Fruit fly (Drosophila melanogaster): ENCODE data around the gene CG9743.

CG9743 gene

dm6 chr3R:30224577-30224976 lies 21.8 kb upstream of the CG9743 start (continued):
- TF ChIP-seq CG16813 (GFP tag; IDR thresholded peaks at IDR 0.05; ENCODE audit: partially characterized antibody) (no peak), lab (GFP tag; optimal IDR thresholded peaks at IDR 0.05) (peak; percentile 12), CG2678 (tag; optimal IDR thresholded peaks at IDR 0.05) (peak; percentile 39), gem (tag; optimal IDR thresholded peaks at IDR 0.05) (peak; percentile 28), CG13775 (GFP tag; optimal IDR thresholded peaks at IDR 0.05) (no peak), trem (tag; optimal IDR thresholded peaks at IDR 0.05) (no peak), ERR (GFP tag; optimal IDR thresholded peaks at IDR 0.05) (no peak), TFAM (GFP tag; optimal IDR thresholded peaks at IDR 0.05) (no peak), CG13296 (GFP tag; optimal IDR thresholded peaks at IDR 0.05) (no peak), CG11504 (tag; optimal IDR thresholded peaks at IDR 0.05) (peak; percentile 35), CG7556 (GFP tag; optimal IDR thresholded peaks at IDR 0.05) (peak; percentile 36), CG12659 (GFP tag; optimal IDR thresholded peaks at IDR 0.05) (no peak), pan (optimal IDR thresholded peaks at IDR 0.05) (no peak), pan (GFP tag; optimal IDR thresholded peaks at IDR 0.05 in 1 of 2, IDR thresholded peaks at IDR 0.05 in 1 of 2) (no peak), Rx (GFP tag; IDR thresholded peaks at IDR 0.05) (no peak), CG13424 (tag; optimal IDR thresholded peaks at IDR 0.05) (peak; percentile 5), sens-2 (GFP tag; IDR thresholded peaks at IDR 0.05) (no peak), dmrt99B (tag; optimal IDR thresholded peaks at IDR 0.05) (peak; percentile 17), mld (GFP tag; IDR thresholded peaks at IDR 0.05; ENCODE audit: partially characterized antibody) (no peak), CG3847 (GFP tag; IDR thresholded peaks at IDR 0.05) (no peak), CG17912 (GFP tag; optimal IDR thresholded peaks at IDR 0.05) (no peak), CG13624 (GFP tag; optimal IDR thresholded peaks at IDR 0.05) (no peak), gsb-n (tag; optimal IDR thresholded peaks at IDR 0.05) (peak; percentile 23), Atf-2 (GFP tag; optimal IDR thresholded peaks at IDR 0.05) (no peak), zf30C (GFP tag; optimal IDR thresholded peaks at IDR 0.05) (no peak), CG8924 (tag; optimal IDR thresholded peaks at IDR 0.05) (peak; percentile 1), CG6854 (GFP tag; optimal IDR thresholded peaks at IDR 0.05) (no peak), abd-A (tag; optimal IDR thresholded peaks at IDR 0.05) (no peak), HLH3B (GFP tag; IDR thresholded peaks at IDR 0.05) (no peak), Hr51 (GFP tag; optimal IDR thresholded peaks at IDR 0.05) (peak in 1 of 2 experiments; percentile 12), CoRest (tag; optimal IDR thresholded peaks at IDR 0.05) (no peak), CG10366 (GFP tag; IDR thresholded peaks at IDR 0.05) (no peak), BEAF-32 (GFP tag; optimal IDR thresholded peaks at IDR 0.05) (no peak), z (GFP tag; IDR thresholded peaks at IDR 0.05) (no peak), bowl (GFP tag; IDR thresholded peaks at IDR 0.05) (no peak), CG6765 (GFP tag; optimal IDR thresholded peaks at IDR 0.05) (no peak)

- TF ChIP-seq CG2120 (GFP tag; optimal IDR thresholded peaks at IDR 0.05) (peak; percentile 1), CG7556 (GFP tag; optimal IDR thresholded peaks at IDR 0.05) (peak; percentile 19), CG7839 (tag; optimal IDR thresholded peaks at IDR 0.05) (peak; percentile 41), NC2β (GFP tag; optimal IDR thresholded peaks at IDR 0.05) (no peak), tgo (GFP tag; IDR thresholded peaks at IDR 0.05) (0 out of 3 replicates have a peak, but pooled peaks have one; percentile 16), CG15269 (tag; optimal IDR thresholded peaks at IDR 0.05) (peak; percentile 25), hkb (optimal IDR thresholded peaks at IDR 0.05) (no peak), hkb (GFP tag; IDR thresholded peaks at IDR 0.05) (peak; percentile 59; the same call in 1 of the 2 replicates), CG18599 (GFP tag; optimal IDR thresholded peaks at IDR 0.05) (peak; percentile 9), CG10267 (tag; optimal IDR thresholded peaks at IDR 0.05) (peak; percentile 9), Doc2 (GFP tag; IDR thresholded peaks at IDR 0.05) (no peak), HmgD (GFP tag; optimal IDR thresholded peaks at IDR 0.05) (no peak), CG11085 (GFP tag; IDR thresholded peaks at IDR 0.05) (no peak), CG30431 (GFP tag; optimal IDR thresholded peaks at IDR 0.05) (peak; percentile 9), Mad (GFP tag; optimal IDR thresholded peaks at IDR 0.05) (no peak), CG2712 (tag; optimal IDR thresholded peaks at IDR 0.05) (peak; percentile 55), chn (GFP tag; optimal IDR thresholded peaks at IDR 0.05) (no peak), mam (GFP tag; optimal IDR thresholded peaks at IDR 0.05) (no peak)
These were observed 19.4 kb upstream of the CG9743 start for dm6 chr3R:30222236-30222635.

All from whole organism, embryonic.